Fruit fly (Drosophila melanogaster) whole organism, embryonic: ENCODE results near the gene Ir64a.

Source experiments
- Aef1 ChIP-seq: fragments of 200-800 bp; sonication (Bioruptor generic); IDR thresholded peaks from 3 replicates; pipeline ENCODE4 v1.3.6; 2022; ENCODE audit warnings: missing biosample characterization, missing genetic modification characterization
- Asciz ChIP-seq: fragments of 200-800 bp; sonication (Bioruptor generic); optimal IDR thresholded peaks from 2 replicates; lab custom pipeline; 2017; ENCODE audit warnings: missing biosample characterization, mild to moderate bottlenecking, missing genetic modification characterization, missing genetic modification reagents
- CG10431 ChIP-seq: fragments of 200-800 bp; sonication (Bioruptor generic); optimal IDR thresholded peaks from 3 replicates; lab custom pipeline; 2018; ENCODE audit warnings: missing biosample characterization, mild to moderate bottlenecking, missing genetic modification characterization
- CG15696 ChIP-seq: fragments of 200-800 bp; sonication (Bioruptor generic); optimal IDR thresholded peaks from 2 replicates; lab custom pipeline; 2019; ENCODE audit warnings: missing biosample characterization, mild to moderate bottlenecking, missing genetic modification characterization, moderate library complexity
- CG16779 ChIP-seq: fragments of 200-800 bp; sonication (Bioruptor generic); IDR thresholded peaks from 2 replicates; pipeline ENCODE4 v1.3.6; 2022; ENCODE audit warnings: missing biosample characterization, missing genetic modification characterization
- CG17328 ChIP-seq: fragments of 200-800 bp; sonication (Bioruptor generic); IDR thresholded peaks from 2 replicates; pipeline ENCODE4 v1.3.6; 2022; ENCODE audit warnings: missing biosample characterization, missing genetic modification characterization
- CG2129 ChIP-seq: fragments of 200-800 bp; sonication (Bioruptor generic); IDR thresholded peaks from 2 replicates; pipeline ENCODE4 v1.3.6; 2022; ENCODE audit warnings: missing biosample characterization, missing genetic modification characterization; ENCODE audit not compliant: partially characterized antibody
- CG32772 ChIP-seq: fragments of 200-800 bp; sonication (Bioruptor generic); IDR thresholded peaks from 2 replicates; pipeline ENCODE4 v1.3.6; 2022; ENCODE audit warnings: missing biosample characterization, missing genetic modification characterization
- CG33213 ChIP-seq: fragments of 200-800 bp; sonication (Bioruptor generic); optimal IDR thresholded peaks from 3 replicates; lab custom pipeline; 2016; ENCODE audit warnings: missing biosample characterization, missing genetic modification characterization
- CG3407 ChIP-seq: fragments of 200-800 bp; sonication (Bioruptor generic); optimal IDR thresholded peaks from 2 replicates; lab custom pipeline; 2018; ENCODE audit warnings: missing biosample characterization, mild to moderate bottlenecking, missing genetic modification characterization
- CG4707 ChIP-seq: fragments of 200-800 bp; sonication (Bioruptor generic); optimal IDR thresholded peaks from 2 replicates; lab custom pipeline; 2018; ENCODE audit warnings: missing biosample characterization, mild to moderate bottlenecking, missing genetic modification characterization, moderate library complexity
- CG4730 ChIP-seq: fragments of 200-800 bp; sonication (Bioruptor generic); IDR thresholded peaks from 2 replicates; pipeline ENCODE4 v1.3.6; 2022; ENCODE audit warnings: missing biosample characterization, missing genetic modification characterization
- CG7963 ChIP-seq: fragments of 200-800 bp; sonication (Bioruptor generic); IDR thresholded peaks from 3 replicates; pipeline ENCODE4 v1.3.6; 2022; ENCODE audit warnings: missing biosample characterization, missing genetic modification characterization; ENCODE audit not compliant: partially characterized antibody
- CG8290 ChIP-seq, 3 experiments: fragments of 200-800 bp; sonication (Bioruptor generic); optimal IDR thresholded peaks; 2 replicates each; lab custom pipeline; 2016 to 2019; ENCODE audit warnings: missing biosample characterization in 3 of 3, missing genetic modification characterization in 3 of 3, mild to moderate bottlenecking in 2 of 3, moderate library complexity in 1 of 3
- CG8388 ChIP-seq: fragments of 200-800 bp; sonication (Bioruptor generic); optimal IDR thresholded peaks from 2 replicates; lab custom pipeline; 2019; ENCODE audit warnings: missing biosample characterization, mild to moderate bottlenecking, missing genetic modification characterization, moderate library complexity
- Dbx ChIP-seq: fragments of 200-800 bp; sonication (Bioruptor generic); IDR thresholded peaks from 3 replicates; pipeline ENCODE4 v1.3.6; 2022; ENCODE audit warnings: missing biosample characterization, missing genetic modification characterization
- Fer1 ChIP-seq: fragments of 200-800 bp; sonication (Bioruptor generic); optimal IDR thresholded peaks from 2 replicates; lab custom pipeline; 2017; ENCODE audit warnings: missing biosample characterization, mild to moderate bottlenecking, missing genetic modification characterization
- Fer3 ChIP-seq: fragments of 200-800 bp; sonication (Bioruptor generic); optimal IDR thresholded peaks from 2 replicates; lab custom pipeline; 2018; ENCODE audit warnings: missing biosample characterization, mild to moderate bottlenecking, missing genetic modification characterization, moderate library complexity
- HHEX ChIP-seq: fragments of 200-800 bp; sonication (Bioruptor generic); optimal IDR thresholded peaks from 3 replicates; lab custom pipeline; 2017; ENCODE audit warnings: missing biosample characterization, mild to moderate bottlenecking, missing genetic modification characterization, missing genetic modification reagents
- HLH4C ChIP-seq: fragments of 200-800 bp; sonication (Bioruptor generic); IDR thresholded peaks from 3 replicates; pipeline ENCODE4 v1.3.6; 2022; ENCODE audit warnings: missing biosample characterization, missing genetic modification characterization; ENCODE audit not compliant: partially characterized antibody
- Mad ChIP-seq: fragments of 200-800 bp; sonication (Bioruptor generic); optimal IDR thresholded peaks from 2 replicates; lab custom pipeline; 2016; ENCODE audit warnings: missing biosample characterization, missing genetic modification characterization
- NfI ChIP-seq: fragments of 200-800 bp; sonication (Bioruptor generic); optimal IDR thresholded peaks from 3 replicates; lab custom pipeline; 2018; ENCODE audit warnings: missing biosample characterization, mild to moderate bottlenecking, missing genetic modification characterization, moderate library complexity
- TFAM ChIP-seq: fragments of 200-800 bp; sonication (Bioruptor generic); optimal IDR thresholded peaks from 2 replicates; lab custom pipeline; 2017; ENCODE audit warnings: missing biosample characterization, missing genetic modification characterization, inconsistent platforms
- amos ChIP-seq: fragments of 200-800 bp; sonication (Bioruptor generic); IDR thresholded peaks from 2 replicates; pipeline ENCODE4 v1.3.6; 2022; ENCODE audit warnings: missing biosample characterization, missing genetic modification characterization; ENCODE audit not compliant: partially characterized antibody
- ato ChIP-seq: fragments of 200-800 bp; sonication (Bioruptor generic); IDR thresholded peaks from 2 replicates; pipeline ENCODE4 v1.3.6; 2022; ENCODE audit warnings: missing biosample characterization, missing genetic modification characterization; ENCODE audit not compliant: partially characterized antibody
- chinmo ChIP-seq: fragments of 200-800 bp; sonication (Bioruptor generic); IDR thresholded peaks from 4 replicates; pipeline ENCODE4 v1.3.6; 2022; ENCODE audit warnings: missing biosample characterization, missing genetic modification characterization; ENCODE audit not compliant: partially characterized antibody
- chn ChIP-seq: fragments of 200-800 bp; sonication (Bioruptor generic); optimal IDR thresholded peaks from 2 replicates; lab custom pipeline; 2016; ENCODE audit warnings: missing biosample characterization, missing genetic modification characterization
- corto ChIP-seq: fragments of 200-800 bp; sonication (Bioruptor generic); optimal IDR thresholded peaks from 2 replicates; lab custom pipeline; 2016; ENCODE audit warnings: missing biosample characterization, mild to moderate bottlenecking, missing genetic modification characterization, moderate library complexity
- crol ChIP-seq: fragments of 200-800 bp; sonication (Bioruptor generic); IDR thresholded peaks from 2 replicates; pipeline ENCODE4 v1.3.6; 2022; ENCODE audit warnings: missing biosample characterization, missing genetic modification characterization
- dan ChIP-seq: fragments of 200-800 bp; sonication (Bioruptor generic); IDR thresholded peaks from 2 replicates; pipeline ENCODE4 v1.3.6; 2022; ENCODE audit warnings: missing biosample characterization, missing genetic modification characterization
- dati ChIP-seq: fragments of 200-800 bp; sonication (Bioruptor generic); IDR thresholded peaks from 2 replicates; pipeline ENCODE4 v1.3.6; 2022; ENCODE audit warnings: missing biosample characterization, missing genetic modification characterization
- ems ChIP-seq: fragments of 200-800 bp; sonication (Bioruptor generic); optimal IDR thresholded peaks from 3 replicates; lab custom pipeline; 2016; ENCODE audit warnings: missing biosample characterization, missing genetic modification characterization
- eve ChIP-seq, 2 experiments: fragments of >200 bp; optimal IDR thresholded peaks; 2 replicates each; lab custom pipeline; 2017; ENCODE audit warnings: missing biosample characterization in 2 of 2, missing genetic modification characterization in 2 of 2
- fd64A ChIP-seq: fragments of 200-800 bp; sonication (Bioruptor generic); optimal IDR thresholded peaks from 3 replicates; lab custom pipeline; 2018; ENCODE audit warnings: missing biosample characterization, mild to moderate bottlenecking, missing genetic modification characterization
- h ChIP-seq: fragments of >200 bp; optimal IDR thresholded peaks from 2 replicates; lab custom pipeline; 2017
- jumu ChIP-seq: fragments of 200-800 bp; sonication (Bioruptor generic); optimal IDR thresholded peaks from 3 replicates; lab custom pipeline; 2016; ENCODE audit warnings: missing biosample characterization, missing genetic modification characterization
- nau ChIP-seq: fragments of 200-800 bp; sonication (Bioruptor generic); optimal IDR thresholded peaks from 3 replicates; lab custom pipeline; 2017; ENCODE audit warnings: missing biosample characterization, mild to moderate bottlenecking, missing genetic modification characterization, missing genetic modification reagents
- nerfin-1 ChIP-seq: fragments of 200-800 bp; sonication (Bioruptor generic); optimal IDR thresholded peaks from 3 replicates; lab custom pipeline; 2019; ENCODE audit warnings: missing biosample characterization, mild to moderate bottlenecking, missing genetic modification characterization, moderate library complexity
- nom ChIP-seq: fragments of 200-800 bp; sonication (Bioruptor generic); optimal IDR thresholded peaks from 2 replicates; lab custom pipeline; 2017; ENCODE audit warnings: missing biosample characterization, missing genetic modification characterization, mild to moderate bottlenecking, moderate library complexity, missing genetic modification reagents
- onecut ChIP-seq: fragments of 200-800 bp; sonication (Bioruptor generic); IDR thresholded peaks from 2 replicates; pipeline ENCODE4 v1.3.6; 2022; ENCODE audit warnings: missing biosample characterization, missing genetic modification characterization
- org-1 ChIP-seq: fragments of 200-800 bp; sonication (Bioruptor generic); optimal IDR thresholded peaks from 2 replicates; lab custom pipeline; 2017; ENCODE audit warnings: missing biosample characterization, missing genetic modification characterization
- otp ChIP-seq: fragments of 200-800 bp; sonication (Bioruptor generic); IDR thresholded peaks from 3 replicates; pipeline ENCODE4, ENCODE4 v1.3.6; 2022; ENCODE audit warnings: missing biosample characterization, missing genetic modification characterization
- p53 ChIP-seq: fragments of 200-800 bp; sonication (Bioruptor generic); optimal IDR thresholded peaks from 2 replicates; lab custom pipeline; 2016; ENCODE audit warnings: missing biosample characterization, missing genetic modification characterization
- pan ChIP-seq, 4 experiments: fragments of >200 bp in 3 of 4; fragments of 200-800 bp in 1 of 4; sonication (Bioruptor generic) in 1 of 4; optimal IDR thresholded peaks in 3 of 4; IDR thresholded peaks in 1 of 4; 2 replicates each; pipeline versions ENCODE4 v1.3.6 to Lab custom; 2017 to 2022; ENCODE audit warnings: missing biosample characterization in 2 of 4, missing genetic modification characterization in 2 of 4, mixed read lengths in 1 of 4
- pfk ChIP-seq: fragments of 200-800 bp; sonication (Bioruptor generic); optimal IDR thresholded peaks from 2 replicates; lab custom pipeline; 2018; ENCODE audit warnings: missing biosample characterization, mild to moderate bottlenecking, missing genetic modification characterization, moderate library complexity
- psq ChIP-seq: fragments of 200-800 bp; sonication (Bioruptor generic); optimal IDR thresholded peaks from 2 replicates; lab custom pipeline; 2017; ENCODE audit warnings: missing biosample characterization, missing genetic modification characterization
- repo ChIP-seq: fragments of 200-800 bp; sonication (Bioruptor generic); optimal IDR thresholded peaks from 2 replicates; lab custom pipeline; 2016; ENCODE audit warnings: missing biosample characterization, missing genetic modification characterization

The Ir64a gene

DNA sequence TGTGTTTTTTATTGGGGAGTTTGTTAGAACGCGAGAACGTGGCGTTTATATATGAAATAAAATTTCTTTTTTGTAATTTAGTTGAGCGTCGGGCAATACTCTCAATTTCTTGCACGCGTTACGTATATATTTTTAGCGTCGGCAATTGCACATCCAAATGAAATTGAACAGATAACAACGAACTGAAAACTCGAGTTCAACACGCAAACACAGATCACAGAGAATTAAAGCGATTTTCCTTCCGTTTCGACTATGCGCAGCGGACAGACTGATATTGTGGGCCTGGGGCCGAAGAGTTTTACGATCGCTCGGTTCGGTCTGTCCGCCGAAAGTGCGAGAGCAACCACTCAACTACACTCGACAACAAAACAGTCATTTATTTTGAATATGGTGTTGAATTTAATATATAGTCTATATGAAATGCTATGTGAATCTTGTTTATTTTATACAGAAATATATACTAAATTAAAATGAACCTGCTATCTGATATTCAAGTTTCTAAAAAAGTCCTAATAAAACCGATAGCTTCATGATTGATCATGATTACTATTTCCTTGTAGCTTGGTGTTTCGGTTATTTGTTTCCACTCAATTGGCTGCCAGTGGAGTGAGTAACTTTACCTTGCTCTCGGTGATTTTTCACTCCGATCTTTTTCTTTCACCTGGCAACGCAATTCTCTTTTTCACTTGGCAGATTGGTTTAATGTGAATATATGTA is 27.4 kb downstream of the Ir64a start, which contains the start of gene CG46456 (continued):
- peak; percentile 91 for TF ChIP-seq nau (GFP tag; lab: Kevin White, UChicago)
- TF ChIP-seq Fer3 (tag; lab: Kevin White, UChicago): peak; percentile 95
- peak; percentile 95 for TF ChIP-seq CG8388 (GFP tag; lab: Kevin White, UChicago)
- peak; percentile 78 for TF ChIP-seq fd64A (GFP tag; lab: Kevin White, UChicago)
- peak; percentile 64 for TF ChIP-seq chn (GFP tag; lab: Kevin White, UChicago)
- peak; percentile 70; the same call in 1 of the 2 replicates for TF ChIP-seq dati (GFP tag; lab: Robert Waterston, UW)
- TF ChIP-seq nom (GFP tag; lab: Kevin White, UChicago): peak; percentile 91
- peak; percentile 78 for TF ChIP-seq CG4707 (GFP tag; lab: Kevin White, UChicago)
- TF ChIP-seq HHEX (GFP tag; lab: Kevin White, UChicago): peak; percentile 95
- peak; percentile 82 for TF ChIP-seq Aef1 (GFP tag; lab: Robert Waterston, UW)
- peak; percentile 73 for TF ChIP-seq psq
- peak; percentile 89 for TF ChIP-seq Asciz (GFP tag; lab: Kevin White, UChicago)
- TF ChIP-seq onecut (GFP tag; lab: Robert Waterston, UW): peak; percentile 86
- TF ChIP-seq NfI (GFP tag; lab: Kevin White, UChicago): peak; percentile 92
- peak; percentile 86; the same call in 3 of the 4 replicates for TF ChIP-seq chinmo (GFP tag; lab: Robert Waterston, UW)
- no peak for TF ChIP-seq CG7963 (GFP tag; lab: Robert Waterston, UW)
- TF ChIP-seq org-1 (GFP tag; lab: Kevin White, UChicago): peak; percentile 91
- TF ChIP-seq CG33213: peak; percentile 40
- peak; percentile 9 for TF ChIP-seq jumu (GFP tag; lab: Kevin White, UChicago)
- peak; percentile 51; the same call in 2 of the 3 replicates for TF ChIP-seq HLH4C (GFP tag; lab: Robert Waterston, UW)
- TF ChIP-seq nerfin-1 (tag; lab: Kevin White, UChicago): peak; percentile 96
- no peak for TF ChIP-seq CG2129 (GFP tag; lab: Robert Waterston, UW)
- peak; percentile 92 for TF ChIP-seq Dbx (GFP tag; lab: Robert Waterston, UW)
- peak; percentile 78 for TF ChIP-seq ems
- peak; percentile 59 for TF ChIP-seq repo (GFP tag; lab: Kevin White, UChicago)
- TF ChIP-seq Mad (GFP tag; lab: Kevin White, UChicago): peak; percentile 71
- peak; percentile 45 for TF ChIP-seq pfk (GFP tag; lab: Kevin White, UChicago)
- TF ChIP-seq corto (GFP tag; lab: Kevin White, UChicago): peak; percentile 61
- TF ChIP-seq Fer1: peak; percentile 98
- peak; percentile 20; the same call in 1 of the 2 replicates for TF ChIP-seq amos
- TF ChIP-seq CG17328 (GFP tag; lab: Robert Waterston, UW): peak; percentile 91
- TF ChIP-seq CG8290 (GFP tag; optimal IDR thresholded peaks at IDR 0.05; lab: Kevin White, UChicago): peak; percentile 91
- peak; percentile 57 to 67 for TF ChIP-seq CG8290 (tag; optimal IDR thresholded peaks at IDR 0.05; lab: Kevin White, UChicago)
- peak; percentile 34 for TF ChIP-seq p53 (GFP tag; lab: Kevin White, UChicago)
- TF ChIP-seq crol (GFP tag; lab: Robert Waterston, UW): peak; percentile 49; the same call in 1 of the 2 replicates
- TF ChIP-seq h (lab: Kevin White, UChicago): no peak
- peak; percentile 76 for TF ChIP-seq otp (GFP tag; lab: Robert Waterston, UW)
- TF ChIP-seq TFAM (GFP tag; lab: Kevin White, UChicago): no peak
- peak; percentile 74; the same call in 1 of the 2 replicates for TF ChIP-seq CG16779 (GFP tag; lab: Robert Waterston, UW)
- peak; percentile 80 for TF ChIP-seq CG4730
- TF ChIP-seq CG10431 (GFP tag; lab: Kevin White, UChicago): peak; percentile 87
- no peak for TF ChIP-seq dan (GFP tag; lab: Robert Waterston, UW)
- no peak for TF ChIP-seq ato (GFP tag; lab: Robert Waterston, UW)
- peak; percentile 80 for TF ChIP-seq CG32772 (GFP tag; lab: Robert Waterston, UW)
- TF ChIP-seq eve (GFP tag; optimal IDR thresholded peaks at IDR 0.05; lab: Kevin White, UChicago): no peak
- peak; percentile 95 for TF ChIP-seq CG15696 (tag; lab: Kevin White, UChicago)
- TF ChIP-seq CG3407: peak; percentile 91
- TF ChIP-seq pan (optimal IDR thresholded peaks at IDR 0.05; lab: Kevin White, UChicago): no peak
- peak in 1 of 2 experiments; percentile 95 for TF ChIP-seq pan (GFP tag; optimal IDR thresholded peaks at IDR 0.05 in 1 of 2, IDR thresholded peaks at IDR 0.05 in 1 of 2)
